Worm (Caenorhabditis elegans): ENCODE data around the gene zhit-3.
A peak's percentile ranks its signal among the peaks of the same experiment; 100 is the strongest.

Gene zhit-3

ce11 chrV:10237959-10238444 is 26.1 kb upstream of the zhit-3 start (continued):
- TF ChIP-seq cebp-1 (GFP tag; IDR thresholded peaks at IDR 0.05) (0 out of 2 replicates have a peak, but pooled peaks have one; percentile 12), cebp-1 (tag; optimal IDR thresholded peaks at IDR 0.05) (peak; percentile 57), ceh-40 (GFP tag; IDR thresholded peaks at IDR 0.05) (no peak), sdz-38 (tag; optimal IDR thresholded peaks at IDR 0.05) (no peak), lin-40 (tag; optimal IDR thresholded peaks at IDR 0.05) (no peak), bed-1 (GFP tag; IDR thresholded peaks at IDR 0.05) (0 out of 2 replicates have a peak, but pooled peaks have one; percentile 51), lsy-27 (tag; optimal IDR thresholded peaks at IDR 0.05; ENCODE audit: borderline replicate concordance, insufficient read depth) (no peak), Y53G8AR.9 (GFP tag; conservative IDR thresholded peaks at IDR 0.05) (peak; percentile 75; the same call in 1 of the 2 replicates), chd-7 (tag; optimal IDR thresholded peaks at IDR 0.05) (peak; percentile 78), F39B2.1 (GFP tag; IDR thresholded peaks at IDR 0.05) (no peak; the same call in 1 of the 2 replicates), madf-10 (tag; optimal IDR thresholded peaks at IDR 0.05) (no peak), die-1 (tag; optimal IDR thresholded peaks at IDR 0.05) (peak; percentile 27), atf-7 (tag; optimal IDR thresholded peaks at IDR 0.05) (peak; percentile 73), F23B12.7 (tag; optimal IDR thresholded peaks at IDR 0.05; ENCODE audit: insufficient read depth) (no peak), akir-1 (GFP tag; optimal IDR thresholded peaks at IDR 0.05) (no peak), xnd-1 (tag; optimal IDR thresholded peaks at IDR 0.05) (peak; percentile 28), zfh-2 (GFP tag; conservative IDR thresholded peaks at IDR 0.05) (no peak), C06A6.2 (GFP tag; conservative IDR thresholded peaks at IDR 0.05) (no peak), B0035.1 (tag; optimal IDR thresholded peaks at IDR 0.05) (peak; percentile 10), egrh-3 (GFP tag; IDR thresholded peaks at IDR 0.05) (no peak), let-526 (GFP tag; IDR thresholded peaks at IDR 0.05) (no peak), attf-5 (GFP tag; optimal IDR thresholded peaks at IDR 0.05) (no peak), ztf-18 (tag; optimal IDR thresholded peaks at IDR 0.05) (peak; percentile 7), attf-3 (GFP tag; conservative IDR thresholded peaks at IDR 0.05) (no peak), ceh-100 (GFP tag; IDR thresholded peaks at IDR 0.05) (no peak), snpc-4 (GFP tag; optimal IDR thresholded peaks at IDR 0.05) (no peak), snpc-4 (tag; optimal IDR thresholded peaks at IDR 0.05) (peak in 1 of 4 experiments; percentile 2), F33H1.4 (GFP tag; IDR thresholded peaks at IDR 0.05) (no peak), ccch-3 (GFP tag; optimal IDR thresholded peaks at IDR 0.05) (no peak), T07F8.4 (tag; optimal IDR thresholded peaks at IDR 0.05) (no peak), lir-1 (GFP tag; conservative IDR thresholded peaks at IDR 0.05) (no peak), F22D6.2 (tag; optimal IDR thresholded peaks at IDR 0.05) (no peak), C17E4.6 (GFP tag; IDR thresholded peaks at IDR 0.05) (peak; percentile 49; the same call in 1 of the 2 replicates), hmg-1.2 (GFP tag; IDR thresholded peaks at IDR 0.05) (peak; percentile 29; the same call in 1 of the 2 replicates), lin-26 (GFP tag; IDR thresholded peaks at IDR 0.05) (peak; percentile 64), ceh-27 (GFP tag; optimal IDR thresholded peaks at IDR 0.05) (no peak), snpc-3.4 (tag; optimal IDR thresholded peaks at IDR 0.05) (no peak), ceh-91 (GFP tag; IDR thresholded peaks at IDR 0.05) (peak; percentile 14; the same call in 1 of the 2 replicates), efl-1 (GFP tag; optimal IDR thresholded peaks at IDR 0.05) (no peak), lsl-1 (GFP tag; optimal IDR thresholded peaks at IDR 0.05) (no peak), mcd-1 (GFP tag; IDR thresholded peaks at IDR 0.05) (no peak)
